Worm (Caenorhabditis elegans) whole organism, L1 larva: ENCODE data around the gene gadr-3.

ENCODE experiments used
- C16A3.4 ChIP-seq: fragments of 150-350 bp; optimal IDR thresholded peaks from 2 replicates; lab custom pipeline; 2014; ENCODE audit warnings: missing biosample characterization, missing genetic modification characterization
- C34B4.2 ChIP-seq: sonication (generic microtip); optimal IDR thresholded peaks from 2 replicates; lab custom pipeline; 2017; ENCODE audit warnings: mild to moderate bottlenecking, missing genetic modification characterization, missing compliant biosample characterization
- aly-2 ChIP-seq: fragments of 150-350 bp; optimal IDR thresholded peaks from 2 replicates; lab custom pipeline; 2014; ENCODE audit warnings: missing biosample characterization, missing genetic modification characterization
- ceh-8 ChIP-seq: fragments of 200-800 bp; sonication (Bioruptor generic); optimal IDR thresholded peaks from 2 replicates; lab custom pipeline; 2018; ENCODE audit warnings: mild to moderate bottlenecking, missing genetic modification characterization, moderate library complexity, missing compliant biosample characterization
- ceh-90 ChIP-seq: sonication (generic microtip); optimal IDR thresholded peaks from 2 replicates; lab custom pipeline; 2016; ENCODE audit warnings: missing genetic modification characterization, missing compliant biosample characterization
- dsc-1 ChIP-seq: sonication (generic microtip); optimal IDR thresholded peaks from 2 replicates; lab custom pipeline; 2016; ENCODE audit warnings: mild to moderate bottlenecking, missing genetic modification characterization, missing compliant biosample characterization
- efl-1 ChIP-seq, 4 experiments: fragments of 150-350 bp; optimal IDR thresholded peaks in 3 of 4; peaks in 1 of 4; 1 replicate in 1 of 4; 2 replicates in 3 of 4; lab custom pipeline; 2014; ENCODE audit warnings: missing biosample characterization in 2 of 4, missing genetic modification characterization in 2 of 4, missing genetic modification reagents in 2 of 4
- egl-27 ChIP-seq, 2 experiments: fragments of 150-350 bp in 1 of 2; sonication (generic microtip); optimal IDR thresholded peaks; 3 replicates each; lab custom pipeline; 2017 to 2018; ENCODE audit warnings: missing biosample characterization in 2 of 2, missing genetic modification characterization in 2 of 2, missing genetic modification reagents in 2 of 2
- elt-2 ChIP-seq: sonication (generic microtip); optimal IDR thresholded peaks from 2 replicates; lab custom pipeline; 2016; ENCODE audit warnings: missing genetic modification characterization, mild to moderate bottlenecking, inconsistent platforms, missing compliant biosample characterization, missing genetic modification reagents
- elt-3 ChIP-seq, 6 experiments: fragments of 150-350 bp in 1 of 6; sonication (generic microtip); optimal IDR thresholded peaks; 2 replicates each; lab custom pipeline; 2017 to 2018; ENCODE audit warnings: missing biosample characterization in 6 of 6, missing genetic modification characterization in 6 of 6, inconsistent platforms in 1 of 6
- ets-5 ChIP-seq: fragments of 200-800 bp; sonication (Bioruptor generic); IDR thresholded peaks from 2 replicates; pipeline ENCODE4 v1.3.6; 2022; ENCODE audit warnings: missing genetic modification characterization, missing compliant biosample characterization
- fkh-10 ChIP-seq: sonication (generic microtip); optimal IDR thresholded peaks from 2 replicates; lab custom pipeline; 2017; ENCODE audit warnings: missing biosample characterization, missing genetic modification reagents, missing genetic modification characterization
- fkh-8 ChIP-seq: sonication (generic microtip); optimal IDR thresholded peaks from 2 replicates; lab custom pipeline; 2016; ENCODE audit warnings: mild to moderate bottlenecking, missing genetic modification characterization, missing compliant biosample characterization
- grh-1 ChIP-seq: fragments of 200-800 bp; sonication (Bioruptor generic); IDR thresholded peaks from 2 replicates; pipeline ENCODE4 v1.3.6; 2022; ENCODE audit warnings: missing genetic modification reagents, missing genetic modification characterization, missing compliant biosample characterization
- hlh-4 ChIP-seq: sonication (generic microtip); optimal IDR thresholded peaks from 2 replicates; lab custom pipeline; 2016; ENCODE audit warnings: mild to moderate bottlenecking, missing genetic modification characterization, missing compliant biosample characterization
- irx-1 ChIP-seq: sonication (generic microtip); optimal IDR thresholded peaks from 2 replicates; lab custom pipeline; 2016; ENCODE audit warnings: missing genetic modification characterization, missing compliant biosample characterization
- isw-1 ChIP-seq: fragments of 200-800 bp; sonication (Bioruptor generic); IDR thresholded peaks from 2 replicates; pipeline ENCODE4 v1.3.6; 2022; ENCODE audit warnings: missing genetic modification characterization, missing compliant biosample characterization
- jun-1 ChIP-seq: fragments of 150-350 bp; optimal IDR thresholded peaks from 2 replicates; lab custom pipeline; 2014; ENCODE audit warnings: missing biosample characterization, missing genetic modification reagents, missing genetic modification characterization
- lin-14 ChIP-seq: fragments of 200-800 bp; sonication (Bioruptor generic); optimal IDR thresholded peaks from 2 replicates; lab custom pipeline; 2018; ENCODE audit warnings: mild to moderate bottlenecking, missing genetic modification characterization, moderate library complexity, missing compliant biosample characterization
- mab-9 ChIP-seq: fragments of 200-800 bp; sonication (Bioruptor generic); IDR thresholded peaks from 2 replicates; pipeline ENCODE4 v1.3.6; 2022; ENCODE audit warnings: missing genetic modification reagents, missing genetic modification characterization, missing compliant biosample characterization
- mef-2 ChIP-seq: fragments of 150-350 bp; optimal IDR thresholded peaks from 2 replicates; lab custom pipeline; 2014; ENCODE audit warnings: missing biosample characterization, missing genetic modification characterization
- mep-1 ChIP-seq: fragments of 150-350 bp; optimal IDR thresholded peaks from 2 replicates; lab custom pipeline; 2014; ENCODE audit warnings: missing biosample characterization, missing genetic modification characterization
- nhr-11 ChIP-seq: fragments of 150-350 bp; optimal IDR thresholded peaks from 2 replicates; lab custom pipeline; 2014; ENCODE audit warnings: missing biosample characterization, missing genetic modification characterization
- nhr-12 ChIP-seq: sonication (generic microtip); optimal IDR thresholded peaks from 2 replicates; lab custom pipeline; 2017; ENCODE audit warnings: missing biosample characterization, missing genetic modification characterization
- nhr-47 ChIP-seq: sonication (generic microtip); optimal IDR thresholded peaks from 2 replicates; lab custom pipeline; 2016; ENCODE audit warnings: mild to moderate bottlenecking, missing genetic modification characterization, moderate library complexity, missing compliant biosample characterization
- pqm-1 ChIP-seq: sonication (generic microtip); optimal IDR thresholded peaks from 3 replicates; lab custom pipeline; 2017; ENCODE audit warnings: missing biosample characterization, missing genetic modification characterization
- rnt-1 ChIP-seq: sonication (generic microtip); optimal IDR thresholded peaks from 2 replicates; lab custom pipeline; 2016; ENCODE audit warnings: mild to moderate bottlenecking, missing genetic modification characterization, moderate library complexity, missing compliant biosample characterization
- skn-1 ChIP-seq: fragments of 150-350 bp; optimal IDR thresholded peaks from 2 replicates; lab custom pipeline; 2014; ENCODE audit warnings: missing biosample characterization, missing genetic modification characterization
- snpc-4 ChIP-seq: fragments of 150-350 bp; optimal IDR thresholded peaks from 2 replicates; lab custom pipeline; 2014; ENCODE audit warnings: missing biosample characterization, missing genetic modification characterization
- sptf-1 ChIP-seq: fragments of 150-350 bp; optimal IDR thresholded peaks from 2 replicates; lab custom pipeline; 2014; ENCODE audit warnings: missing biosample characterization, missing genetic modification characterization
- sup-37 ChIP-seq: fragments of 200-800 bp; sonication (Bioruptor generic); optimal IDR thresholded peaks from 2 replicates; lab custom pipeline; 2018; ENCODE audit warnings: mild to moderate bottlenecking, missing genetic modification characterization, missing compliant biosample characterization
- tlp-1 ChIP-seq: fragments of 150-350 bp; optimal IDR thresholded peaks from 2 replicates; lab custom pipeline; 2014; ENCODE audit warnings: missing biosample characterization, missing genetic modification characterization
- unc-130 ChIP-seq: fragments of 150-350 bp; optimal IDR thresholded peaks from 2 replicates; lab custom pipeline; 2017; ENCODE audit warnings: missing biosample characterization, missing genetic modification characterization, inconsistent platforms
- unc-98 ChIP-seq: fragments of 200-800 bp; sonication (Bioruptor generic); IDR thresholded peaks from 2 replicates; pipeline ENCODE4 v1.3.6; 2022; ENCODE audit warnings: missing genetic modification characterization, missing compliant biosample characterization
- vab-15 ChIP-seq: sonication (generic microtip); optimal IDR thresholded peaks from 2 replicates; lab custom pipeline; 2017; ENCODE audit warnings: missing genotype, mild to moderate bottlenecking, missing genetic modification characterization, missing compliant biosample characterization
- zag-1 ChIP-seq: fragments of 150-350 bp; optimal IDR thresholded peaks from 2 replicates; lab custom pipeline; 2014; ENCODE audit warnings: missing biosample characterization, missing genetic modification characterization

gadr-3 gene

ce11 chrIII:6303114-6303647 is 17.4 kb upstream of the gadr-3 start, which contains the start of gene F47D12.9 (continued):
- TF ChIP-seq rnt-1 (tag; lab: Kevin White, UChicago) (peak; percentile 81), egl-27 (tag; optimal IDR thresholded peaks at IDR 0.05; lab: Kevin White, UChicago) (peak in 1 of 2 experiments; percentile 43), isw-1 (GFP tag; lab: Robert Waterston, UW) (peak; percentile 67), mef-2 (tag; lab: Kevin White, UChicago) (peak; percentile 34), unc-130 (tag; lab: Kevin White, UChicago) (peak; percentile 89), ceh-90 (tag; lab: Kevin White, UChicago) (no peak), fkh-8 (peak; percentile 82), elt-3 (tag; optimal IDR thresholded peaks at IDR 0.05; lab: Kevin White, UChicago) (peak in 3 of 6 experiments; percentile 22 to 92 (median 88)), jun-1 (tag; lab: Kevin White, UChicago) (peak; percentile 63), snpc-4 (tag; lab: Kevin White, UChicago) (no peak), ceh-8 (GFP tag; lab: Kevin White, UChicago) (no peak)
- TF ChIP-seq, all 84 proteins: peak for 46

- no peak for TF ChIP-seq aly-2 (tag; lab: Kevin White, UChicago)
- no peak for TF ChIP-seq efl-1 (optimal IDR thresholded peaks at IDR 0.05; lab: Kevin White, UChicago)
- TF ChIP-seq efl-1 (GFP tag; optimal IDR thresholded peaks at IDR 0.05 in 1 of 2; lab: Kevin White, UChicago), result peak in 1 of 2 experiments; percentile 56
Observed at ce11 chrIII:6300297-6300696, 14.5 kb upstream of the gadr-3 start.

ce11 chrIII:6298131-6298530 is 12.3 kb upstream of the gadr-3 start, which contains the start of gene F47D12.3:
Gene F47D12.3 (plus strand): TSS chrIII:6298461.
- TF ChIP-seq irx-1 (no peak), mab-9 (GFP tag; lab: Robert Waterston, UW) (no peak), nhr-47 (no peak), ceh-90 (tag; lab: Kevin White, UChicago) (no peak), unc-130 (tag; lab: Kevin White, UChicago) (no peak), jun-1 (tag; lab: Kevin White, UChicago) (no peak), grh-1 (GFP tag; lab: Robert Waterston, UW) (no peak), skn-1 (tag; lab: Kevin White, UChicago) (no peak), egl-27 (tag; optimal IDR thresholded peaks at IDR 0.05; lab: Kevin White, UChicago) (no peak), unc-98 (GFP tag; lab: Robert Waterston, UW) (no peak), hlh-4 (tag; lab: Kevin White, UChicago) (no peak), dsc-1 (tag; lab: Kevin White, UChicago) (no peak), C34B4.2 (tag; lab: Kevin White, UChicago) (no peak), elt-2 (tag; lab: Kevin White, UChicago) (no peak), ceh-8 (GFP tag; lab: Kevin White, UChicago) (no peak), tlp-1 (no peak), sup-37 (GFP tag; lab: Kevin White, UChicago) (no peak)

ce11 chrIII:6297599-6297998 is 11.8 kb upstream of the gadr-3 start:
- TF ChIP-seq C16A3.4 (tag; lab: Kevin White, UChicago), result no peak
- peak; percentile 45 for TF ChIP-seq lin-14

- TF ChIP-seq zag-1 (tag; lab: Kevin White, UChicago), result no peak
- no peak for TF ChIP-seq elt-3 (tag; optimal IDR thresholded peaks at IDR 0.05; lab: Kevin White, UChicago)
- no peak for TF ChIP-seq sptf-1 (tag; lab: Kevin White, UChicago)
- no peak for TF ChIP-seq mep-1 (tag; lab: Kevin White, UChicago)
- no peak for TF ChIP-seq fkh-10 (GFP tag; lab: Kevin White, UChicago)
- no peak for TF ChIP-seq pqm-1 (tag; lab: Kevin White, UChicago)
- no peak for TF ChIP-seq elt-2 (tag; lab: Kevin White, UChicago)
- no peak for TF ChIP-seq aly-2 (tag; lab: Kevin White, UChicago)
- TF ChIP-seq ets-5, result no peak
- no peak for TF ChIP-seq nhr-11 (tag; lab: Kevin White, UChicago)
- no peak for TF ChIP-seq vab-15 (tag; lab: Kevin White, UChicago)
- no peak for TF ChIP-seq nhr-12
Observed at ce11 chrIII:6295972-6296700, 10.3 kb upstream of the gadr-3 start, which contains the start of gene F47D12.7. Gene F47D12.7 (minus strand): TSS chrIII:6296022.
